Fruit fly (Drosophila melanogaster) whole organism, embryonic: ENCODE data around the gene Trf4-2.

ENCODE experiments used
- Aef1 ChIP-seq: fragments of 200-800 bp; sonication (Bioruptor generic); IDR thresholded peaks from 3 replicates; pipeline ENCODE4 v1.3.6; 2022; ENCODE audit warnings: missing biosample characterization, missing genetic modification characterization
- Asciz ChIP-seq: fragments of 200-800 bp; sonication (Bioruptor generic); optimal IDR thresholded peaks from 2 replicates; lab custom pipeline; 2017; ENCODE audit warnings: missing biosample characterization, mild to moderate bottlenecking, missing genetic modification characterization, missing genetic modification reagents
- Atf3 ChIP-seq: fragments of 200-800 bp; sonication (Bioruptor generic); optimal IDR thresholded peaks from 3 replicates; lab custom pipeline; 2016; ENCODE audit warnings: missing biosample characterization, missing genetic modification characterization
- Atf6 ChIP-seq: fragments of 200-800 bp; sonication (Bioruptor generic); IDR thresholded peaks from 2 replicates; pipeline ENCODE4 v1.3.6; 2022; ENCODE audit warnings: missing biosample characterization, missing genetic modification characterization
- Bgb ChIP-seq: fragments of 200-800 bp; sonication (Bioruptor generic); IDR thresholded peaks from 2 replicates; pipeline ENCODE4 v1.3.6; 2022; ENCODE audit warnings: missing biosample characterization, missing genetic modification characterization; ENCODE audit not compliant: partially characterized antibody
- CG10267 ChIP-seq: fragments of 200-800 bp; sonication (Bioruptor generic); optimal IDR thresholded peaks from 2 replicates; lab custom pipeline; 2018; ENCODE audit warnings: missing biosample characterization, mild to moderate bottlenecking, missing genetic modification characterization, moderate library complexity
- CG10462 ChIP-seq: fragments of 200-800 bp; sonication (Bioruptor generic); optimal IDR thresholded peaks from 2 replicates; lab custom pipeline; 2016; ENCODE audit warnings: missing biosample characterization, missing genetic modification characterization
- CG12391 ChIP-seq: fragments of 200-800 bp; sonication (Bioruptor generic); optimal IDR thresholded peaks from 3 replicates; lab custom pipeline; 2018; ENCODE audit warnings: missing biosample characterization, mild to moderate bottlenecking, missing genetic modification characterization, moderate library complexity
- CG13424 ChIP-seq: fragments of 200-800 bp; sonication (Bioruptor generic); optimal IDR thresholded peaks from 2 replicates; lab custom pipeline; 2019; ENCODE audit warnings: missing biosample characterization, mild to moderate bottlenecking, missing genetic modification characterization, moderate library complexity
- CG13894 ChIP-seq: fragments of 200-800 bp; sonication (Bioruptor generic); optimal IDR thresholded peaks from 3 replicates; lab custom pipeline; 2018; ENCODE audit warnings: missing biosample characterization, mild to moderate bottlenecking, missing genetic modification characterization, moderate library complexity
- CG15479 ChIP-seq: fragments of 200-800 bp; sonication (Bioruptor generic); optimal IDR thresholded peaks from 3 replicates; lab custom pipeline; 2019; ENCODE audit warnings: missing biosample characterization, mild to moderate bottlenecking, missing genetic modification characterization, moderate library complexity
- CG18599 ChIP-seq: fragments of 200-800 bp; sonication (Bioruptor generic); optimal IDR thresholded peaks from 3 replicates; lab custom pipeline; 2017; ENCODE audit warnings: missing biosample characterization, missing genetic modification characterization, mild to moderate bottlenecking, moderate library complexity, missing genetic modification reagents
- CG3163 ChIP-seq: fragments of 200-800 bp; sonication (Bioruptor generic); optimal IDR thresholded peaks from 3 replicates; lab custom pipeline; 2016; ENCODE audit warnings: missing biosample characterization, missing genetic modification characterization
- CG33557 ChIP-seq: fragments of 200-800 bp; sonication (Bioruptor generic); optimal IDR thresholded peaks from 2 replicates; lab custom pipeline; 2019; ENCODE audit warnings: missing biosample characterization, mild to moderate bottlenecking, missing genetic modification characterization, moderate library complexity
- CG7556 ChIP-seq: fragments of 200-800 bp; sonication (Bioruptor generic); optimal IDR thresholded peaks from 2 replicates; lab custom pipeline; 2017; ENCODE audit warnings: missing biosample characterization, mild to moderate bottlenecking, missing genetic modification characterization
- CG7745 ChIP-seq: fragments of 200-800 bp; sonication (Bioruptor generic); optimal IDR thresholded peaks from 2 replicates; lab custom pipeline; 2018; ENCODE audit warnings: missing biosample characterization, mild to moderate bottlenecking, missing genetic modification characterization, moderate library complexity
- CG8089 ChIP-seq: fragments of 200-800 bp; sonication (Bioruptor generic); optimal IDR thresholded peaks from 3 replicates; lab custom pipeline; 2016; ENCODE audit warnings: missing biosample characterization, missing genetic modification characterization
- CG8478 ChIP-seq: fragments of >200 bp; optimal IDR thresholded peaks from 2 replicates; lab custom pipeline; 2018
- CG9609 ChIP-seq: fragments of 200-800 bp; sonication (Bioruptor generic); optimal IDR thresholded peaks from 3 replicates; lab custom pipeline; 2016; ENCODE audit warnings: missing biosample characterization, missing genetic modification characterization
- CG9817 ChIP-seq: fragments of 200-800 bp; sonication (Bioruptor generic); optimal IDR thresholded peaks from 2 replicates; lab custom pipeline; 2018; ENCODE audit warnings: missing biosample characterization, mild to moderate bottlenecking, missing genetic modification characterization, moderate library complexity
- CkIIα-i1 ChIP-seq: fragments of 200-800 bp; sonication (Bioruptor generic); IDR thresholded peaks from 2 replicates; pipeline ENCODE4 v1.3.6; 2022; ENCODE audit warnings: missing biosample characterization, missing genetic modification characterization
- Dek ChIP-seq: fragments of 200-800 bp; sonication (Bioruptor generic); optimal IDR thresholded peaks from 3 replicates; lab custom pipeline; 2019; ENCODE audit warnings: missing biosample characterization, mild to moderate bottlenecking, missing genetic modification characterization, moderate library complexity
- Dip3 ChIP-seq: fragments of 200-800 bp; sonication (Bioruptor generic); optimal IDR thresholded peaks from 3 replicates; lab custom pipeline; 2016; ENCODE audit warnings: missing biosample characterization, missing genetic modification characterization
- Drgx ChIP-seq: fragments of 200-800 bp; sonication (Bioruptor generic); IDR thresholded peaks from 2 replicates; pipeline ENCODE4 v1.3.6; 2022; ENCODE audit warnings: missing biosample characterization, missing genetic modification characterization
- HLHmδ ChIP-seq: fragments of 200-800 bp; sonication (Bioruptor generic); optimal IDR thresholded peaks from 2 replicates; lab custom pipeline; 2018; ENCODE audit warnings: missing biosample characterization, mild to moderate bottlenecking, missing genetic modification characterization, moderate library complexity
- Mes4 ChIP-seq: fragments of 200-800 bp; sonication (Bioruptor generic); optimal IDR thresholded peaks from 2 replicates; lab custom pipeline; 2016; ENCODE audit warnings: missing biosample characterization, missing genetic modification characterization
- NfI ChIP-seq: fragments of 200-800 bp; sonication (Bioruptor generic); optimal IDR thresholded peaks from 3 replicates; lab custom pipeline; 2018; ENCODE audit warnings: missing biosample characterization, mild to moderate bottlenecking, missing genetic modification characterization, moderate library complexity
- Oaz ChIP-seq: fragments of 200-800 bp; sonication (Bioruptor generic); IDR thresholded peaks from 2 replicates; pipeline ENCODE4 v1.3.6; 2022; ENCODE audit warnings: missing biosample characterization, missing genetic modification characterization
- Pdp1 ChIP-seq, 2 experiments: fragments of 200-800 bp; sonication (Bioruptor generic); optimal IDR thresholded peaks; 3 replicates each; lab custom pipeline; 2016; ENCODE audit warnings: missing biosample characterization in 2 of 2, missing genetic modification characterization in 2 of 2, mild to moderate bottlenecking in 1 of 2, moderate library complexity in 1 of 2
- Sox100B ChIP-seq: fragments of 200-800 bp; sonication (Bioruptor generic); optimal IDR thresholded peaks from 3 replicates; lab custom pipeline; 2018; ENCODE audit warnings: missing biosample characterization, mild to moderate bottlenecking, missing genetic modification characterization
- Usf ChIP-seq: fragments of 200-800 bp; sonication (Bioruptor generic); optimal IDR thresholded peaks from 2 replicates; lab custom pipeline; 2017; ENCODE audit warnings: missing genotype, missing biosample characterization, missing genetic modification characterization
- cad ChIP-seq: fragments of >200 bp; optimal IDR thresholded peaks from 2 replicates; lab custom pipeline; 2017; ENCODE audit warnings: missing biosample characterization, missing genetic modification characterization
- cas ChIP-seq: fragments of 200-800 bp; sonication (Bioruptor generic); IDR thresholded peaks from 2 replicates; pipeline ENCODE4 v1.3.6; 2022; ENCODE audit warnings: missing biosample characterization, missing genetic modification characterization
- ftz-f1 ChIP-seq: fragments of 200-800 bp; sonication (Bioruptor generic); optimal IDR thresholded peaks from 2 replicates; lab custom pipeline; 2016; ENCODE audit warnings: missing biosample characterization, missing genetic modification characterization
- gfzf ChIP-seq: fragments of 200-800 bp; sonication (Bioruptor generic); optimal IDR thresholded peaks from 2 replicates; lab custom pipeline; 2016; ENCODE audit warnings: missing biosample characterization, mild to moderate bottlenecking, missing genetic modification characterization, moderate library complexity
- ham ChIP-seq: fragments of 200-800 bp; sonication (Bioruptor generic); IDR thresholded peaks from 2 replicates; pipeline ENCODE4 v1.3.6; 2022; ENCODE audit warnings: missing biosample characterization, missing genetic modification characterization
- jigr1 ChIP-seq: fragments of 200-800 bp; sonication (Bioruptor generic); IDR thresholded peaks from 3 replicates; pipeline ENCODE4 v1.3.6; 2022; ENCODE audit warnings: missing biosample characterization, missing genetic modification characterization
- lmd ChIP-seq: fragments of 200-800 bp; sonication (Bioruptor generic); IDR thresholded peaks from 2 replicates; pipeline ENCODE4 v1.3.6; 2022; ENCODE audit warnings: missing biosample characterization, missing genetic modification characterization
- nerfin-1 ChIP-seq: fragments of 200-800 bp; sonication (Bioruptor generic); optimal IDR thresholded peaks from 3 replicates; lab custom pipeline; 2019; ENCODE audit warnings: missing biosample characterization, mild to moderate bottlenecking, missing genetic modification characterization, moderate library complexity
- sc ChIP-seq, 3 experiments: fragments of >200 bp in 2 of 3; fragments of 200-800 bp in 1 of 3; sonication (Bioruptor generic) in 1 of 3; optimal IDR thresholded peaks; 2 replicates in 2 of 3; 3 replicates in 1 of 3; lab custom pipeline; 2017; ENCODE audit warnings: mild to moderate bottlenecking in 1 of 3, missing biosample characterization in 1 of 3, missing genetic modification characterization in 1 of 3, missing genetic modification reagents in 1 of 3
- sens ChIP-seq: fragments of 200-800 bp; sonication (Bioruptor generic); peaks from one replicate; lab custom pipeline; 2016; ENCODE audit warnings: missing biosample characterization, missing genetic modification characterization
- seq ChIP-seq: fragments of 200-800 bp; sonication (Bioruptor generic); IDR thresholded peaks from 2 replicates; pipeline ENCODE4 v1.3.6; 2022; ENCODE audit warnings: missing biosample characterization, missing genetic modification characterization
- sim ChIP-seq: fragments of 200-800 bp; sonication (Bioruptor generic); IDR thresholded peaks from 2 replicates; pipeline ENCODE4 v1.3.6; 2022; ENCODE audit warnings: missing biosample characterization, missing genetic modification characterization
- stwl ChIP-seq: fragments of 200-800 bp; sonication (Bioruptor generic); optimal IDR thresholded peaks from 3 replicates; lab custom pipeline; 2018; ENCODE audit warnings: missing biosample characterization, mild to moderate bottlenecking, missing genetic modification characterization, moderate library complexity
- tap ChIP-seq: fragments of 200-800 bp; optimal IDR thresholded peaks from 3 replicates; lab custom pipeline; 2019; ENCODE audit warnings: missing biosample characterization, mild to moderate bottlenecking, missing genetic modification characterization, moderate library complexity
- tin ChIP-seq: fragments of 200-800 bp; sonication (Bioruptor generic); optimal IDR thresholded peaks from 3 replicates; lab custom pipeline; 2016; ENCODE audit warnings: missing biosample characterization, missing genetic modification characterization

Trf4-2 gene

dm6 chr3R:24924916-24925315 lies at the start of gene Trf4-2:
Gene Trf4-2 (plus strand): TSS chr3R:24925216.
- no peak for TF ChIP-seq CG7556 (GFP tag; lab: Kevin White, UChicago)
- peak; percentile 6 for TF ChIP-seq gfzf (GFP tag; lab: Kevin White, UChicago)
- TF ChIP-seq stwl (tag; lab: Kevin White, UChicago): peak; percentile 67
- TF ChIP-seq CG10267 (tag; lab: Kevin White, UChicago): peak; percentile 13

dm6 chr3R:24875939-24876842 lies 48.8 kb upstream of the Trf4-2 start, which contains the start of gene CG3744:
Gene CG3744 (minus strand): TSS chr3R:24876654.
- TF ChIP-seq Aef1 (GFP tag; lab: Robert Waterston, UW) (peak; percentile 92), Mes4 (GFP tag; lab: Kevin White, UChicago) (no peak), nerfin-1 (peak; percentile 80), cad (GFP tag; lab: Kevin White, UChicago) (no peak), tap (tag; lab: Kevin White, UChicago) (peak; percentile 85), Atf3 (peak; percentile 53), CG7745 (tag; lab: Kevin White, UChicago) (no peak), CG3163 (GFP tag; lab: Kevin White, UChicago) (peak; percentile 27), sc (optimal IDR thresholded peaks at IDR 0.05; lab: Kevin White, UChicago) (no peak), sc (GFP tag; optimal IDR thresholded peaks at IDR 0.05; lab: Kevin White, UChicago) (peak; percentile 64), ftz-f1 (GFP tag; lab: Kevin White, UChicago) (peak; percentile 45), Bgb (GFP tag; lab: Robert Waterston, UW) (peak; percentile 95), CG13424 (tag; lab: Kevin White, UChicago) (peak; percentile 94), Pdp1 (GFP tag; optimal IDR thresholded peaks at IDR 0.05; lab: Kevin White, UChicago) (peak; percentile 75 to 77), Dek (tag; lab: Kevin White, UChicago) (peak; percentile 95), CG12391 (peak; percentile 96), CG9609 (GFP tag; lab: Kevin White, UChicago) (peak; percentile 77), NfI (peak; percentile 95), sim (peak; percentile 49; the same call in 1 of the 2 replicates), cas (GFP tag; lab: Robert Waterston, UW) (peak; percentile 91), CG15479 (GFP tag; lab: Kevin White, UChicago) (peak; percentile 86), CG10462 (GFP tag; lab: Kevin White, UChicago) (peak; percentile 79), CG13894 (tag; lab: Kevin White, UChicago) (peak; percentile 90), CG8478 (lab: Kevin White, UChicago) (peak; percentile 92), Dip3 (GFP tag; lab: Kevin White, UChicago) (peak; percentile 72), CG18599 (GFP tag; lab: Kevin White, UChicago) (peak; percentile 93), Oaz (peak; percentile 77; the same call in 1 of the 2 replicates), Atf6 (GFP tag; lab: Robert Waterston, UW) (peak; percentile 82), CG33557 (GFP tag; lab: Kevin White, UChicago) (peak; percentile 78), Drgx (GFP tag; lab: Robert Waterston, UW) (peak; percentile 89), Sox100B (GFP tag; lab: Kevin White, UChicago) (no peak), ham (GFP tag; lab: Robert Waterston, UW) (peak; percentile 52; the same call in 1 of the 2 replicates), sens (peak; percentile 82), lmd (GFP tag; lab: Robert Waterston, UW) (peak; percentile 93), jigr1 (GFP tag; lab: Robert Waterston, UW) (peak; percentile 81; the same call in 2 of the 3 replicates), Asciz (no peak), CG8089 (peak; percentile 64), Usf (GFP tag; lab: Kevin White, UChicago) (peak; percentile 85), CkIIα-i1 (0 out of 2 replicates have a peak, but pooled peaks have one; percentile 52), CG9817 (tag; lab: Kevin White, UChicago) (peak; percentile 95), tin (GFP tag; lab: Kevin White, UChicago) (peak; percentile 95), HLHmδ (GFP tag; lab: Kevin White, UChicago) (no peak), seq (GFP tag; lab: Robert Waterston, UW) (peak; percentile 82)
